Worm (Caenorhabditis elegans): ENCODE data around the gene D1005.6.

DNA sequence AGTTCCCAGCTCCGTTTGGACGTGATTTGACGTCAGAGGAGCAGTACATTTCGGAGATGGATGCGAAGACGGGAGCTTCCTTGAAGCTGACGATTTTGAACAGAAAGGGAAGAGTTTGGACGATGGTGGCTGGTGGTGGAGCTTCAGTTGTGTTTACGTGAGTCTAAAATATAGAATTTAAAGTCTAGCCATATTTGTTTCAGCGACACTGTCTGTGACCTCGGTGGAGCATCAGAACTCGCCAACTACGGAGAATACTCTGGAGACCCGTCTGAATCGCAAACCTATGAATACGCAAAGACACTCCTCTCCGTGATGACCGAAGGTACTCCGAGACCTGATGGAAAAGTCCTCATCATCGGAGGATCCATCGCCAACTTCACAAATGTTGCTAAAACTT, 16.0 kb upstream of the D1005.6 start:
- TF ChIP-seq mab-5 (tag; optimal IDR thresholded peaks at IDR 0.05): no peak
- TF ChIP-seq mep-1 (tag; optimal IDR thresholded peaks at IDR 0.05): no peak
- TF ChIP-seq sptf-1 (tag; optimal IDR thresholded peaks at IDR 0.05): no peak
- no peak for TF ChIP-seq nhr-237 (tag; optimal IDR thresholded peaks at IDR 0.05)
- no peak for TF ChIP-seq ces-1 (GFP tag; optimal IDR thresholded peaks at IDR 0.05)
- TF ChIP-seq nhr-12 (tag; optimal IDR thresholded peaks at IDR 0.05): no peak
- TF ChIP-seq unc-62 (GFP tag; optimal IDR thresholded peaks at IDR 0.05): no peak
- no peak for TF ChIP-seq ceh-43 (GFP tag; optimal IDR thresholded peaks at IDR 0.05)
- TF ChIP-seq flh-1 (GFP tag; optimal IDR thresholded peaks at IDR 0.05): no peak
- no peak for TF ChIP-seq unc-39 (tag; optimal IDR thresholded peaks at IDR 0.05)
- TF ChIP-seq elt-1 (tag; optimal IDR thresholded peaks at IDR 0.05; ENCODE audit: borderline replicate concordance, insufficient read depth): no peak
- TF ChIP-seq unc-120 (tag; optimal IDR thresholded peaks at IDR 0.05; ENCODE audit: poor library complexity, severe bottlenecking): no peak

Data from whole organism, mixed stage, embryonic.